Worm (Caenorhabditis elegans) whole organism, late embryonic: ENCODE results near the gene mbf-1.

Experiments used
- C08G9.2 ChIP-seq: sonication (generic microtip); optimal IDR thresholded peaks from 2 replicates; lab custom pipeline; 2016; ENCODE audit warnings: mild to moderate bottlenecking, missing genetic modification characterization, moderate library complexity, missing compliant biosample characterization
- F13H6.1 ChIP-seq: sonication (generic microtip); optimal IDR thresholded peaks from 2 replicates; lab custom pipeline; 2016; ENCODE audit warnings: missing genetic modification characterization, missing compliant biosample characterization
- K02D7.2 ChIP-seq: sonication (generic microtip); optimal IDR thresholded peaks from 2 replicates; lab custom pipeline; 2017; ENCODE audit warnings: mild to moderate bottlenecking, missing genetic modification characterization, missing compliant biosample characterization
- Y22D7AL.16 ChIP-seq: sonication (generic microtip); optimal IDR thresholded peaks from 2 replicates; lab custom pipeline; 2016; ENCODE audit warnings: missing genetic modification characterization, missing compliant biosample characterization
- ama-1 ChIP-seq: fragments of 150-350 bp; optimal IDR thresholded peaks from 2 replicates; lab custom pipeline; 2014
- ceh-14 ChIP-seq: sonication (generic microtip); optimal IDR thresholded peaks from 2 replicates; lab custom pipeline; 2016; ENCODE audit warnings: missing genotype, missing genetic modification characterization, missing compliant biosample characterization
- ceh-18 ChIP-seq: sonication (generic microtip); optimal IDR thresholded peaks from 2 replicates; lab custom pipeline; 2016; ENCODE audit warnings: missing genetic modification characterization, missing compliant biosample characterization
- ceh-19 ChIP-seq: fragments of 200-800 bp; sonication (Bioruptor generic); optimal IDR thresholded peaks from 2 replicates; lab custom pipeline; 2018; ENCODE audit warnings: mild to moderate bottlenecking, missing genetic modification characterization, missing compliant biosample characterization
- ceh-2 ChIP-seq: sonication (generic microtip); optimal IDR thresholded peaks from 2 replicates; lab custom pipeline; 2016; ENCODE audit warnings: missing genotype, missing genetic modification characterization, missing compliant biosample characterization
- ceh-24 ChIP-seq: sonication (generic microtip); optimal IDR thresholded peaks from 2 replicates; lab custom pipeline; 2016; ENCODE audit warnings: mild to moderate bottlenecking, missing genetic modification characterization, missing compliant biosample characterization
- ceh-31 ChIP-seq: sonication (generic microtip); optimal IDR thresholded peaks from 2 replicates; lab custom pipeline; 2016; ENCODE audit warnings: missing genetic modification characterization, missing compliant biosample characterization
- ceh-45 ChIP-seq: fragments of 200-800 bp; sonication (Bioruptor generic); IDR thresholded peaks from 2 replicates; pipeline ENCODE4 v1.3.6; 2022; ENCODE audit warnings: missing genetic modification reagents, missing genetic modification characterization, missing compliant biosample characterization
- ceh-48 ChIP-seq: sonication (generic microtip); optimal IDR thresholded peaks from 2 replicates; lab custom pipeline; 2016; ENCODE audit warnings: missing genetic modification characterization, inconsistent platforms, missing compliant biosample characterization
- ceh-6 ChIP-seq: fragments of 200-800 bp; sonication (Bioruptor generic); optimal IDR thresholded peaks from 2 replicates; lab custom pipeline; 2018; ENCODE audit warnings: mild to moderate bottlenecking, missing genetic modification characterization, missing compliant biosample characterization
- dmd-4 ChIP-seq: sonication (generic microtip); optimal IDR thresholded peaks from 2 replicates; lab custom pipeline; 2016; ENCODE audit warnings: borderline replicate concordance, missing genetic modification characterization, missing compliant biosample characterization
- elt-2 ChIP-seq: sonication (generic microtip); optimal IDR thresholded peaks from 2 replicates; lab custom pipeline; 2016; ENCODE audit warnings: missing genetic modification reagents, missing genetic modification characterization, missing compliant biosample characterization
- eyg-1 ChIP-seq: sonication (generic microtip); optimal IDR thresholded peaks from 2 replicates; lab custom pipeline; 2016; ENCODE audit warnings: missing genotype, missing genetic modification characterization, missing compliant biosample characterization
- fax-1 ChIP-seq: sonication (generic microtip); optimal IDR thresholded peaks from 2 replicates; lab custom pipeline; 2016; ENCODE audit warnings: missing genotype, missing genetic modification characterization, missing compliant biosample characterization
- hlh-13 ChIP-seq: fragments of 200-800 bp; sonication (Bioruptor generic); optimal IDR thresholded peaks from 2 replicates; lab custom pipeline; 2018; ENCODE audit warnings: mild to moderate bottlenecking, missing genetic modification characterization, missing compliant biosample characterization
- hlh-15 ChIP-seq: sonication (generic microtip); optimal IDR thresholded peaks from 2 replicates; lab custom pipeline; 2016; ENCODE audit warnings: missing genetic modification characterization, missing compliant biosample characterization
- hlh-30 ChIP-seq: sonication (generic microtip); optimal IDR thresholded peaks from 2 replicates; lab custom pipeline; 2017; ENCODE audit warnings: antibody characterized with exemption, missing genetic modification characterization, missing compliant biosample characterization; ENCODE audit not compliant: insufficient read depth
- hlh-6 ChIP-seq: sonication (generic microtip); optimal IDR thresholded peaks from 2 replicates; lab custom pipeline; 2016; ENCODE audit warnings: missing genotype, missing genetic modification characterization, missing compliant biosample characterization
- lim-6 ChIP-seq: sonication (generic microtip); optimal IDR thresholded peaks from 2 replicates; lab custom pipeline; 2016; ENCODE audit warnings: missing genetic modification characterization, missing compliant biosample characterization
- lin-11 ChIP-seq: fragments of 200-800 bp; sonication (Bioruptor generic); optimal IDR thresholded peaks from 2 replicates; lab custom pipeline; 2018; ENCODE audit warnings: mild to moderate bottlenecking, missing genetic modification characterization, missing compliant biosample characterization
- madf-2 ChIP-seq: sonication (generic microtip); optimal IDR thresholded peaks from 2 replicates; lab custom pipeline; 2017; ENCODE audit warnings: missing genetic modification characterization, missing compliant biosample characterization
- mec-3 ChIP-seq: sonication (generic microtip); optimal IDR thresholded peaks from 2 replicates; lab custom pipeline; 2016; ENCODE audit warnings: borderline replicate concordance, missing genetic modification characterization, missing compliant biosample characterization
- nfya-1 ChIP-seq: sonication (generic microtip); optimal IDR thresholded peaks from 2 replicates; lab custom pipeline; 2017; ENCODE audit warnings: missing genetic modification characterization, mild to moderate bottlenecking, missing compliant biosample characterization, antibody characterized with exemption, moderate library complexity
- nhr-232 ChIP-seq: sonication (generic microtip); optimal IDR thresholded peaks from 2 replicates; lab custom pipeline; 2016; ENCODE audit warnings: missing genetic modification characterization, missing compliant biosample characterization
- odd-2 ChIP-seq: sonication (generic microtip); optimal IDR thresholded peaks from 2 replicates; lab custom pipeline; 2017; ENCODE audit warnings: antibody characterized with exemption, mild to moderate bottlenecking, missing genetic modification characterization, missing compliant biosample characterization
- pag-3 ChIP-seq: sonication (generic microtip); optimal IDR thresholded peaks from 2 replicates; lab custom pipeline; 2016; ENCODE audit warnings: missing compliant biosample characterization, missing genetic modification characterization, borderline replicate concordance
- pat-9 ChIP-seq: fragments of 200-800 bp; sonication (Bioruptor generic); optimal IDR thresholded peaks from 2 replicates; lab custom pipeline; 2018; ENCODE audit warnings: mild to moderate bottlenecking, missing genetic modification characterization, moderate library complexity, missing compliant biosample characterization
- pax-1 ChIP-seq: fragments of 150-350 bp; optimal IDR thresholded peaks from 2 replicates; lab custom pipeline; 2014; ENCODE audit warnings: missing biosample characterization, missing genetic modification characterization
- pha-2 ChIP-seq: sonication (generic microtip); optimal IDR thresholded peaks from 2 replicates; lab custom pipeline; 2017; ENCODE audit warnings: mild to moderate bottlenecking, missing genetic modification characterization, missing compliant biosample characterization
- pqm-1 ChIP-seq: sonication (generic microtip); optimal IDR thresholded peaks from 2 replicates; lab custom pipeline; 2016; ENCODE audit warnings: missing genetic modification characterization, missing compliant biosample characterization
- ref-2 ChIP-seq: sonication (generic microtip); optimal IDR thresholded peaks from 2 replicates; lab custom pipeline; 2016; ENCODE audit warnings: missing genetic modification characterization, missing compliant biosample characterization
- rnt-1 ChIP-seq: sonication (generic microtip); optimal IDR thresholded peaks from 2 replicates; lab custom pipeline; 2016; ENCODE audit warnings: missing genetic modification characterization, missing compliant biosample characterization
- sox-2 ChIP-seq: fragments of 200-800 bp; sonication (Bioruptor generic); IDR thresholded peaks from 2 replicates; pipeline ENCODE4 v1.3.6; 2022; ENCODE audit warnings: missing genetic modification reagents, missing genetic modification characterization, missing compliant biosample characterization
- syd-9 ChIP-seq: sonication (generic microtip); optimal IDR thresholded peaks from 2 replicates; lab custom pipeline; 2016; ENCODE audit warnings: mild to moderate bottlenecking, missing genetic modification characterization, moderate library complexity, missing compliant biosample characterization
- tbx-2 ChIP-seq: sonication (generic microtip); optimal IDR thresholded peaks from 2 replicates; lab custom pipeline; 2016; ENCODE audit warnings: missing genetic modification characterization, missing compliant biosample characterization
- tbx-7 ChIP-seq: sonication (generic microtip); optimal IDR thresholded peaks from 2 replicates; lab custom pipeline; 2016; ENCODE audit warnings: missing genotype, missing genetic modification characterization, missing compliant biosample characterization
- ttx-3 ChIP-seq: sonication (generic microtip); optimal IDR thresholded peaks from 2 replicates; lab custom pipeline; 2016; ENCODE audit warnings: missing genetic modification reagents, missing genetic modification characterization, missing compliant biosample characterization
- unc-42 ChIP-seq: sonication (generic microtip); optimal IDR thresholded peaks from 2 replicates; lab custom pipeline; 2016; ENCODE audit warnings: missing genotype, missing genetic modification characterization, missing compliant biosample characterization
- unc-55 ChIP-seq: sonication (generic microtip); optimal IDR thresholded peaks from 2 replicates; lab custom pipeline; 2017; ENCODE audit warnings: missing biosample characterization, missing genetic modification reagents, missing genetic modification characterization
- ztf-16 ChIP-seq: sonication (generic microtip); optimal IDR thresholded peaks from 2 replicates; lab custom pipeline; 2017; ENCODE audit warnings: missing genetic modification characterization, missing compliant biosample characterization

The mbf-1 gene

ce11 chrIV:11480027-11480896 lies at the start of gene mbf-1, which contains the start of gene nse-4:
Gene mbf-1 (minus strand): TSS chrIV:11480369.
Gene nse-4 (plus strand): TSS chrIV:11480846.
- TF ChIP-seq pax-1 (tag; lab: Kevin White, UChicago): peak; percentile 27
- TF ChIP-seq ceh-31: peak; percentile 33
- TF ChIP-seq elt-2 (tag; lab: Kevin White, UChicago): peak; percentile 30
- TF ChIP-seq tbx-2: peak; percentile 34
- TF ChIP-seq tbx-7 (tag; lab: Kevin White, UChicago): no peak
- TF ChIP-seq unc-55 (GFP tag; lab: Kevin White, UChicago): peak; percentile 77
- TF ChIP-seq nfya-1 (tag; lab: Kevin White, UChicago): peak; percentile 68
- no peak for TF ChIP-seq mec-3 (tag; lab: Kevin White, UChicago)
- no peak for TF ChIP-seq K02D7.2 (tag; lab: Kevin White, UChicago)
- TF ChIP-seq ref-2 (tag; lab: Kevin White, UChicago): peak; percentile 54
- no peak for TF ChIP-seq madf-2

DNA sequence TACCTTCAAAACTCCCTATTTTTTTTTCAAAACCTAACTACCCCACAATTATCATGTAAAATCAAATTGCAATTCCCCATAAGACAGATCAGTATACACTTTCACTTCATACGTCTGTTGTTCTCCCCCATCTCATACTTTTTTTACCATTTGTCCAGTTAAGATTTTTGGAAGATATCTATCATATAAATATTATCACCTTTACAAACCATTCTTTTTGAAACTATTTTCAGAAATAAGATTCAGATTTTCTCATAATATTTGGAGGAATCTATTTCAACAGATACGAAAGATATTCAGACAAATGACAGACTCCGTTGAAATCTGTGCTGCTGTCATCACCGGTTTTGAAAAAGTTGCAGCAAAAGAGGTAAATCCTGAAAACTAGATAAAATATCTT lies 47.6 kb upstream of the mbf-1 start, which contains the start of gene M04B2.2:
Gene M04B2.2, plus strand, starts transcription at position 301 of the 400 bp plus-strand sequence.
- TF ChIP-seq ama-1 (lab: Kevin White, UChicago): peak; percentile 47
- TF ChIP-seq ztf-16 (tag; lab: Kevin White, UChicago): no peak

ce11 chrIV:11526189-11526588 lies 46.0 kb upstream of the mbf-1 start:
- no peak for TF ChIP-seq Y22D7AL.16
- no peak for TF ChIP-seq pat-9 (tag; lab: Kevin White, UChicago)
- TF ChIP-seq syd-9 (tag; lab: Kevin White, UChicago): no peak
- no peak for TF ChIP-seq ceh-45 (GFP tag; lab: Robert Waterston, UW)
- TF ChIP-seq pqm-1 (tag; lab: Kevin White, UChicago): no peak
- no peak for TF ChIP-seq sox-2 (GFP tag; lab: Robert Waterston, UW)
- no peak for TF ChIP-seq unc-55 (GFP tag; lab: Kevin White, UChicago)
- TF ChIP-seq hlh-13 (GFP tag; lab: Kevin White, UChicago): no peak
- TF ChIP-seq ceh-19 (GFP tag; lab: Kevin White, UChicago): no peak
- no peak for TF ChIP-seq pax-1 (tag; lab: Kevin White, UChicago)
- no peak for TF ChIP-seq ceh-48 (tag; lab: Kevin White, UChicago)
- TF ChIP-seq hlh-6 (tag; lab: Kevin White, UChicago): no peak
- no peak for TF ChIP-seq tbx-2
- TF ChIP-seq ceh-6 (GFP tag; lab: Kevin White, UChicago): no peak
- no peak for TF ChIP-seq ceh-24
- TF ChIP-seq tbx-7 (tag; lab: Kevin White, UChicago): no peak
- no peak for TF ChIP-seq pha-2 (tag; lab: Kevin White, UChicago)
- no peak for TF ChIP-seq elt-2 (tag; lab: Kevin White, UChicago)
- no peak for TF ChIP-seq ceh-31
- TF ChIP-seq hlh-15: no peak

ce11 chrIV:11524241-11524692 lies 44.1 kb upstream of the mbf-1 start, which contains the start of gene mep-1:
Gene mep-1 (plus strand): TSS chrIV:11524642.
- TF ChIP-seq ceh-2 (tag; lab: Kevin White, UChicago): no peak
- TF ChIP-seq tbx-2: peak; percentile 69
- TF ChIP-seq ceh-6 (GFP tag; lab: Kevin White, UChicago): peak; percentile 5
- TF ChIP-seq dmd-4: peak; percentile 55
- TF ChIP-seq unc-55 (GFP tag; lab: Kevin White, UChicago): peak; percentile 5
- TF ChIP-seq madf-2: peak; percentile 72
- no peak for TF ChIP-seq ttx-3
- peak; percentile 31 for TF ChIP-seq hlh-30
- peak; percentile 43 for TF ChIP-seq ceh-18
- no peak for TF ChIP-seq odd-2
- TF ChIP-seq unc-42 (tag; lab: Kevin White, UChicago): peak; percentile 43
- TF ChIP-seq ceh-14 (tag; lab: Kevin White, UChicago): no peak
- TF ChIP-seq C08G9.2 (tag; lab: Kevin White, UChicago): peak; percentile 17
- no peak for TF ChIP-seq lim-6 (tag; lab: Kevin White, UChicago)
- no peak for TF ChIP-seq fax-1 (tag; lab: Kevin White, UChicago)
- TF ChIP-seq ref-2 (tag; lab: Kevin White, UChicago): peak; percentile 9
- TF ChIP-seq rnt-1: peak; percentile 61
- TF ChIP-seq F13H6.1 (tag; lab: Kevin White, UChicago): no peak
- TF ChIP-seq ceh-31: peak; percentile 65
- TF ChIP-seq nhr-232 (tag; lab: Kevin White, UChicago): no peak
- no peak for TF ChIP-seq lin-11 (tag; lab: Kevin White, UChicago)
- peak; percentile 61 for TF ChIP-seq eyg-1 (tag; lab: Kevin White, UChicago)
- TF ChIP-seq pag-3: no peak
